Fruit fly (Drosophila melanogaster): ENCODE data around the gene CG10011.

- TF ChIP-seq kay (GFP tag; ENCODE audit: borderline replicate concordance) (no peak), Clk (GFP tag; optimal IDR thresholded peaks at IDR 0.05) (no peak)
Measured at dm6 chr3R:28582629-28583028, 52.3 kb downstream of the CG10011 start.

Data from whole organism, adult.